Worm (Caenorhabditis elegans): ENCODE results near the gene R08F11.1.

DNA sequence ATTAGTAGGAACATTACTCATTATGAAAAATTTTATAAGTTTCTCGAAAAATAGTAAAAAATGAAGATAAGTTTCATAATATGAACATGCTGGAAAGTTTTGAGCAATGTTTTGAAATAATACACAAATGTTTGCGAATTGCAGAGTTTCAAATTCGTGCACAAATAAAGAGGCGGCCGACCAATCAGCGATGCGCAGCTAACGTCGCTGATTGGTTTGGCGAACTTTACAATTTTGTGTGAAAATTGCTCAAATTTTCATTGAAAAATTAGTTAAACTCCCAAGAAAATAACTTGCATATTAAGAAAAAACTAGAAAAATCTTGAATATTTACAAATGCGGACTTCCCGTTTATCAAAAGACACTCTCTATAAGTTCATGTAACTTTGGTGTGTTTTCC, 48.6 kb upstream of the R08F11.1 start:
- TF ChIP-seq him-1 (tag; optimal IDR thresholded peaks at IDR 0.05) (no peak), dao-5 (tag; optimal IDR thresholded peaks at IDR 0.05) (no peak)
